Fruit fly (Drosophila melanogaster) whole organism: ENCODE data around the gene Cyp18a1.

Experiments used
- CG8478 ChIP-seq: fragments of >200 bp; optimal IDR thresholded peaks from 2 replicates; lab custom pipeline; 2018; ENCODE audit warnings: inconsistent platforms
- Dll ChIP-seq: fragments of >200 bp; optimal IDR thresholded peaks from 2 replicates; lab custom pipeline; 2017
- EcR ChIP-seq, 2 experiments: fragments of >200 bp; optimal IDR thresholded peaks; 2 replicates each; lab custom pipeline; 2017; ENCODE audit warnings: missing biosample characterization in 2 of 2, missing genetic modification characterization in 2 of 2, missing genetic modification reagents in 2 of 2
- pan ChIP-seq: fragments of >200 bp; optimal IDR thresholded peaks from 2 replicates; lab custom pipeline; 2017
- psq ChIP-seq: fragments of >200 bp; optimal IDR thresholded peaks from 2 replicates; lab custom pipeline; 2017
- usp ChIP-seq: fragments of >200 bp; optimal IDR thresholded peaks from 2 replicates; lab custom pipeline; 2017; ENCODE audit warnings: missing biosample characterization, missing genetic modification characterization, mixed read lengths

The Cyp18a1 gene

DNA sequence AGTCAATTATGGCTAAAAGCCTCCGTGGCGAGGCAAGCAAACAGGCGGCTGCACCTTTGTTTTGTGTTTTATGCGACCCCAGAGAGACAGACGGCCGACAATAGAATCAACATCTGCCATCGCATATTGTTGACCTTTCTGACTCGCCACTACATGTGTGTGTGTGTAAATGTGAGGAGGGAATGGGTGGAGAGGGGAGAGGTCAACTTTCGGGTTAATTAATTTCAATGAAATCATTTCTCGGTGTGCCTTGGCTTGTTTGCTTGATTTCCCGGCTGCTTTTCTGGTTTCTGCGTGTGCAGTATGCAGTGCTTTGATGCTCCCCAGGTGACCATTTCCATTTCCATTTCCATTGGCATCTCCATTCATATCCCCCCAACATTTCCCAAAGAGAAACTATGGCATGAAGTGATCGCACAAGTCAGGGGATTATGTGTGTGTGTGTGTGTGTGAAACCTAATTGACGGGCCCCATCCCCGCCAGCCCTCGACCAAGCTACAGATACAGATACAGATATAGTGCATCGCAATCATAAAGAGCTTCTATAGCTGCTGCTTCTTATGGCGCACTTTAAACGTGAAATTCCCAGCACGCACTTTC, 49.7 kb downstream of the Cyp18a1 start:
- TF ChIP-seq psq (lab: Kevin White, UChicago) (no peak), CG8478 (lab: Kevin White, UChicago) (no peak), Dll (no peak), pan (lab: Kevin White, UChicago) (no peak), EcR (GFP tag; optimal IDR thresholded peaks at IDR 0.05; lab: Kevin White, UChicago) (no peak), usp (GFP tag; lab: Kevin White, UChicago) (no peak)
